Worm (Caenorhabditis elegans) whole organism, L2 larva: ENCODE measurements around the gene rpn-12.

Source experiments
- R02D3.7 ChIP-seq: fragments of 150-350 bp; optimal IDR thresholded peaks from 2 replicates; lab custom pipeline; 2014; ENCODE audit warnings: missing biosample characterization, missing genetic modification characterization
- aly-2 ChIP-seq: fragments of 150-350 bp; optimal IDR thresholded peaks from 2 replicates; lab custom pipeline; 2014; ENCODE audit warnings: missing biosample characterization, missing genetic modification characterization
- ama-1 ChIP-seq: fragments of 150-350 bp; optimal IDR thresholded peaks from 2 replicates; lab custom pipeline; 2018; ENCODE audit warnings: inconsistent platforms
- elt-1 ChIP-seq: fragments of 150-350 bp; optimal IDR thresholded peaks from 2 replicates; lab custom pipeline; 2014; ENCODE audit warnings: missing biosample characterization, missing genetic modification characterization
- elt-3 ChIP-seq: sonication (generic microtip); optimal IDR thresholded peaks from 2 replicates; lab custom pipeline; 2017; ENCODE audit warnings: missing biosample characterization, missing genetic modification characterization
- nhr-11 ChIP-seq: fragments of 150-350 bp; optimal IDR thresholded peaks from 2 replicates; lab custom pipeline; 2014; ENCODE audit warnings: missing biosample characterization, missing genetic modification characterization
- nhr-12 ChIP-seq: fragments of 150-350 bp; optimal IDR thresholded peaks from 2 replicates; lab custom pipeline; 2014; ENCODE audit warnings: missing biosample characterization, missing genetic modification characterization
- nhr-77 ChIP-seq: fragments of 150-350 bp; optimal IDR thresholded peaks from 2 replicates; lab custom pipeline; 2014; ENCODE audit warnings: missing biosample characterization, missing genetic modification characterization
- sem-4 ChIP-seq: fragments of 150-350 bp; optimal IDR thresholded peaks from 2 replicates; lab custom pipeline; 2014; ENCODE audit warnings: missing biosample characterization, missing genetic modification reagents, missing genetic modification characterization
- skn-1 ChIP-seq: sonication (generic microtip); optimal IDR thresholded peaks from 2 replicates; lab custom pipeline; 2017; ENCODE audit warnings: missing biosample characterization, missing genetic modification characterization
- snpc-4 ChIP-seq: fragments of 150-350 bp; optimal IDR thresholded peaks from 2 replicates; lab custom pipeline; 2014; ENCODE audit warnings: missing biosample characterization, missing genetic modification characterization
- unc-62 ChIP-seq: fragments of 150-350 bp; optimal IDR thresholded peaks from 2 replicates; lab custom pipeline; 2014; ENCODE audit warnings: missing biosample characterization, missing genetic modification reagents, missing genetic modification characterization

DNA sequence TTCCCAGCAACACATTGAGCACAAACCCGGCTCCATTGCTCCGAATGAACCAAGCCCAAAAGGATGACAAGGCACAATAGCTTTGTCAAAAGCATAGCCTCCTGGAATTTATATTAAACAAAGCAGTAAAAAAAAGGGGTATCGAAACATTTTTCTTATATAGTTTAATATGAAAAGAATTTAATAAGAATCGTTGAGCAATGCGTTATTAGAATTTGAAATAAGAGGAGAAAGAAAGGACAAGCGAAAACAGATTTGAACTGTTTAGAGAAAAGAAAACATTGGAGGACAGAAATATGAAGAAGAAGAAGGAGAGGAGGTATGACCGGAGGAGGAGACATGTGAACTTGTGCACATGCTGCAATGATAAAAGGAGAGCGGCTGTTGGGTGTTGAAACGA, 32.3 kb downstream of the rpn-12 start, which contains the start of gene C47D12.5:
- TF ChIP-seq skn-1 (tag; lab: Kevin White, UChicago) (no peak), nhr-12 (tag; lab: Kevin White, UChicago) (no peak), sem-4 (tag; lab: Kevin White, UChicago) (no peak), unc-62 (GFP tag; lab: Kevin White, UChicago) (no peak), nhr-77 (no peak), snpc-4 (tag; lab: Kevin White, UChicago) (no peak), elt-3 (tag; lab: Kevin White, UChicago) (no peak), nhr-11 (no peak), R02D3.7 (tag; lab: Kevin White, UChicago) (no peak), aly-2 (tag; lab: Kevin White, UChicago) (no peak), ama-1 (lab: Kevin White, UChicago) (no peak), elt-1 (tag; lab: Kevin White, UChicago) (no peak)
